Fruit fly (Drosophila melanogaster) whole organism, embryonic: ENCODE data around the gene CG40045.

ENCODE experiments used
- BEAF-32 ChIP-seq: fragments of 200-800 bp; sonication (Bioruptor generic); optimal IDR thresholded peaks from 3 replicates; lab custom pipeline; 2017; ENCODE audit warnings: missing biosample characterization, missing genetic modification characterization, mild to moderate bottlenecking, moderate library complexity, missing genetic modification reagents
- Bdp1 ChIP-seq: fragments of 200-800 bp; sonication (Bioruptor generic); optimal IDR thresholded peaks from 3 replicates; lab custom pipeline; 2016; ENCODE audit warnings: missing biosample characterization, missing genetic modification characterization
- CG10274 ChIP-seq: fragments of 200-800 bp; sonication (Bioruptor generic); optimal IDR thresholded peaks from 3 replicates; lab custom pipeline; 2017; ENCODE audit warnings: missing biosample characterization, mild to moderate bottlenecking, missing genetic modification characterization
- CG11696 ChIP-seq: fragments of 200-800 bp; sonication (Bioruptor generic); IDR thresholded peaks from 2 replicates; pipeline ENCODE4 v1.3.6; 2022; ENCODE audit warnings: missing biosample characterization, missing genetic modification characterization
- CG1233 ChIP-seq: fragments of 200-800 bp; sonication (Bioruptor generic); optimal IDR thresholded peaks from 4 replicates; lab custom pipeline; 2018; ENCODE audit warnings: missing biosample characterization, mild to moderate bottlenecking, missing genetic modification characterization
- CG12659 ChIP-seq: fragments of 200-800 bp; sonication (Bioruptor generic); optimal IDR thresholded peaks from 3 replicates; lab custom pipeline; 2017; ENCODE audit warnings: mild to moderate bottlenecking, missing biosample characterization, missing genetic modification reagents, missing genetic modification characterization
- CG1647 ChIP-seq: fragments of 200-800 bp; sonication (Bioruptor generic); optimal IDR thresholded peaks from 3 replicates; lab custom pipeline; 2016; ENCODE audit warnings: missing biosample characterization, missing genetic modification characterization
- CG16863 ChIP-seq: fragments of 200-800 bp; sonication (Bioruptor generic); optimal IDR thresholded peaks from 3 replicates; lab custom pipeline; 2016; ENCODE audit warnings: missing biosample characterization, missing genetic modification characterization
- CG2875 ChIP-seq: fragments of 200-800 bp; sonication (Bioruptor generic); optimal IDR thresholded peaks from 2 replicates; lab custom pipeline; 2017; ENCODE audit warnings: missing biosample characterization, mild to moderate bottlenecking, missing genetic modification characterization, missing genetic modification reagents
- CG30020 ChIP-seq: fragments of 200-800 bp; optimal IDR thresholded peaks from 2 replicates; lab custom pipeline; 2019; ENCODE audit warnings: missing biosample characterization, mild to moderate bottlenecking, missing genetic modification characterization, moderate library complexity
- CG3407 ChIP-seq: fragments of 200-800 bp; sonication (Bioruptor generic); optimal IDR thresholded peaks from 2 replicates; lab custom pipeline; 2018; ENCODE audit warnings: missing biosample characterization, mild to moderate bottlenecking, missing genetic modification characterization
- CG3838 ChIP-seq: fragments of 200-800 bp; sonication (Bioruptor generic); optimal IDR thresholded peaks from 3 replicates; lab custom pipeline; 2016; ENCODE audit warnings: missing biosample characterization, missing genetic modification characterization
- CG4854 ChIP-seq: fragments of 200-800 bp; sonication (Bioruptor generic); optimal IDR thresholded peaks from 2 replicates; lab custom pipeline; 2016; ENCODE audit warnings: missing biosample characterization, missing genetic modification characterization, inconsistent platforms
- CG6683 ChIP-seq: fragments of 200-800 bp; sonication (Bioruptor generic); optimal IDR thresholded peaks from 2 replicates; lab custom pipeline; 2017; ENCODE audit warnings: missing biosample characterization, mild to moderate bottlenecking, missing genetic modification characterization, missing genetic modification reagents
- CG6854 ChIP-seq: fragments of 200-800 bp; sonication (Bioruptor generic); optimal IDR thresholded peaks from 3 replicates; lab custom pipeline; 2017; ENCODE audit warnings: missing biosample characterization, mild to moderate bottlenecking, missing genetic modification characterization
- CG9727 ChIP-seq: fragments of 200-800 bp; sonication (Bioruptor generic); optimal IDR thresholded peaks from 3 replicates; lab custom pipeline; 2017; ENCODE audit warnings: missing biosample characterization, mild to moderate bottlenecking, missing genetic modification characterization
- CG9932 ChIP-seq: fragments of 200-800 bp; sonication (Bioruptor generic); IDR thresholded peaks from 2 replicates; pipeline ENCODE4 v1.3.6; 2022; ENCODE audit warnings: missing biosample characterization, missing genetic modification characterization
- CkIIα-i1 ChIP-seq: fragments of 200-800 bp; sonication (Bioruptor generic); IDR thresholded peaks from 2 replicates; pipeline ENCODE4 v1.3.6; 2022; ENCODE audit warnings: missing biosample characterization, missing genetic modification characterization
- Drgx ChIP-seq: fragments of 200-800 bp; sonication (Bioruptor generic); IDR thresholded peaks from 2 replicates; pipeline ENCODE4 v1.3.6; 2022; ENCODE audit warnings: missing biosample characterization, missing genetic modification characterization
- Fer2 ChIP-seq: fragments of 200-800 bp; sonication (Bioruptor generic); optimal IDR thresholded peaks from 2 replicates; lab custom pipeline; 2018; ENCODE audit warnings: missing biosample characterization, mild to moderate bottlenecking, missing genetic modification characterization, moderate library complexity
- Hand ChIP-seq: fragments of 200-800 bp; sonication (Bioruptor generic); optimal IDR thresholded peaks from 2 replicates; lab custom pipeline; 2017; ENCODE audit warnings: mild to moderate bottlenecking, missing biosample characterization, missing genetic modification reagents, missing genetic modification characterization
- Hsf ChIP-seq: fragments of 200-800 bp; sonication (Bioruptor generic); optimal IDR thresholded peaks from 3 replicates; lab custom pipeline; 2016; ENCODE audit warnings: missing biosample characterization, missing genetic modification characterization
- Lhr ChIP-seq: fragments of 200-800 bp; sonication (Bioruptor generic); optimal IDR thresholded peaks from 3 replicates; lab custom pipeline; 2017; ENCODE audit warnings: mild to moderate bottlenecking, missing biosample characterization, missing genetic modification reagents, missing genetic modification characterization
- MTF-1 ChIP-seq: fragments of 200-800 bp; sonication (Bioruptor generic); optimal IDR thresholded peaks from 2 replicates; lab custom pipeline; 2018; ENCODE audit warnings: missing biosample characterization, mild to moderate bottlenecking, missing genetic modification characterization, borderline replicate concordance
- Mad ChIP-seq: fragments of 200-800 bp; sonication (Bioruptor generic); optimal IDR thresholded peaks from 2 replicates; lab custom pipeline; 2016; ENCODE audit warnings: missing biosample characterization, missing genetic modification characterization
- Max ChIP-seq: fragments of 200-800 bp; sonication (Bioruptor generic); optimal IDR thresholded peaks from 2 replicates; lab custom pipeline; 2016; ENCODE audit warnings: missing biosample characterization, mild to moderate bottlenecking, missing genetic modification characterization
- Meics ChIP-seq: fragments of 200-800 bp; sonication (Bioruptor generic); optimal IDR thresholded peaks from 2 replicates; lab custom pipeline; 2017; ENCODE audit warnings: missing biosample characterization, mild to moderate bottlenecking, missing genetic modification characterization
- NFAT ChIP-seq: fragments of 200-800 bp; sonication (Bioruptor generic); IDR thresholded peaks from 2 replicates; pipeline ENCODE4 v1.3.6; 2022; ENCODE audit warnings: missing biosample characterization, missing genetic modification characterization
- Ravus ChIP-seq: fragments of 200-800 bp; sonication (Bioruptor generic); IDR thresholded peaks from 2 replicates; pipeline ENCODE4 v1.3.6; 2022; ENCODE audit warnings: missing biosample characterization, missing genetic modification characterization
- Side ChIP-seq: fragments of 200-800 bp; sonication (Bioruptor generic); optimal IDR thresholded peaks from 2 replicates; lab custom pipeline; 2016; ENCODE audit warnings: missing biosample characterization, missing genetic modification characterization
- aop ChIP-seq: fragments of 200-800 bp; sonication (Bioruptor generic); IDR thresholded peaks from 2 replicates; pipeline ENCODE4 v1.3.6; 2022; ENCODE audit warnings: missing biosample characterization, missing genetic modification characterization
- btn ChIP-seq: fragments of 200-800 bp; sonication (Bioruptor generic); optimal IDR thresholded peaks from 2 replicates; lab custom pipeline; 2016; ENCODE audit warnings: missing biosample characterization, missing genetic modification characterization
- ci ChIP-seq: fragments of 200-800 bp; sonication (Bioruptor generic); IDR thresholded peaks from 3 replicates; pipeline ENCODE4 v1.3.6; 2022; ENCODE audit warnings: missing biosample characterization, missing genetic modification characterization
- corto ChIP-seq: fragments of 200-800 bp; sonication (Bioruptor generic); optimal IDR thresholded peaks from 2 replicates; lab custom pipeline; 2016; ENCODE audit warnings: missing biosample characterization, mild to moderate bottlenecking, missing genetic modification characterization, moderate library complexity
- dan ChIP-seq: fragments of 200-800 bp; sonication (Bioruptor generic); IDR thresholded peaks from 2 replicates; pipeline ENCODE4 v1.3.6; 2022; ENCODE audit warnings: missing biosample characterization, missing genetic modification characterization
- danr ChIP-seq: fragments of 200-800 bp; sonication (Bioruptor generic); IDR thresholded peaks from 2 replicates; pipeline ENCODE4 v1.3.6; 2022; ENCODE audit warnings: missing biosample characterization, missing genetic modification characterization
- emc ChIP-seq: fragments of 200-800 bp; sonication (Bioruptor generic); optimal IDR thresholded peaks from 2 replicates; lab custom pipeline; 2016; ENCODE audit warnings: missing biosample characterization, missing genetic modification characterization
- eve ChIP-seq, 2 experiments: fragments of >200 bp; optimal IDR thresholded peaks; 2 replicates each; lab custom pipeline; 2017; ENCODE audit warnings: missing biosample characterization in 2 of 2, missing genetic modification characterization in 2 of 2
- her ChIP-seq: fragments of 200-800 bp; sonication (Bioruptor generic); optimal IDR thresholded peaks from 2 replicates; lab custom pipeline; 2016; ENCODE audit warnings: missing biosample characterization, missing genetic modification characterization
- hkb ChIP-seq, 2 experiments: fragments of 200-800 bp in 1 of 2; fragments of >200 bp in 1 of 2; sonication (Bioruptor generic) in 1 of 2; IDR thresholded peaks in 1 of 2; optimal IDR thresholded peaks in 1 of 2; 2 replicates each; pipeline versions ENCODE4 v1.3.6 to Lab custom; 2017 to 2022; ENCODE audit warnings: missing biosample characterization in 1 of 2, missing genetic modification characterization in 1 of 2
- jing ChIP-seq: fragments of 200-800 bp; sonication (Bioruptor generic); optimal IDR thresholded peaks from 2 replicates; lab custom pipeline; 2018; ENCODE audit warnings: missing biosample characterization, mild to moderate bottlenecking, missing genetic modification characterization
- jumu ChIP-seq: fragments of 200-800 bp; sonication (Bioruptor generic); optimal IDR thresholded peaks from 3 replicates; lab custom pipeline; 2016; ENCODE audit warnings: missing biosample characterization, missing genetic modification characterization
- lab ChIP-seq: fragments of 200-800 bp; sonication (Bioruptor generic); optimal IDR thresholded peaks from 3 replicates; lab custom pipeline; 2017; ENCODE audit warnings: missing biosample characterization, missing genetic modification characterization, mild to moderate bottlenecking, moderate library complexity, missing genetic modification reagents
- org-1 ChIP-seq: fragments of 200-800 bp; sonication (Bioruptor generic); optimal IDR thresholded peaks from 2 replicates; lab custom pipeline; 2017; ENCODE audit warnings: missing biosample characterization, missing genetic modification characterization
- p53 ChIP-seq: fragments of 200-800 bp; sonication (Bioruptor generic); optimal IDR thresholded peaks from 2 replicates; lab custom pipeline; 2016; ENCODE audit warnings: missing biosample characterization, missing genetic modification characterization
- peb ChIP-seq: fragments of 200-800 bp; sonication (Bioruptor generic); IDR thresholded peaks from 2 replicates; pipeline ENCODE4 v1.3.6; 2022; ENCODE audit warnings: missing biosample characterization, missing genetic modification characterization
- tin ChIP-seq: fragments of 200-800 bp; sonication (Bioruptor generic); optimal IDR thresholded peaks from 3 replicates; lab custom pipeline; 2016; ENCODE audit warnings: missing biosample characterization, missing genetic modification characterization
- ttk ChIP-seq: fragments of 200-800 bp; sonication (Bioruptor generic); IDR thresholded peaks from 2 replicates; pipeline ENCODE4 v2.1.2; 2022; ENCODE audit warnings: missing biosample characterization, missing genetic modification characterization
- tx ChIP-seq: fragments of 200-800 bp; sonication (Bioruptor generic); optimal IDR thresholded peaks from 2 replicates; lab custom pipeline; 2016; ENCODE audit warnings: missing biosample characterization, missing genetic modification characterization
- wdn ChIP-seq: fragments of 200-800 bp; sonication (Bioruptor generic); IDR thresholded peaks from 2 replicates; pipeline ENCODE4 v1.3.6; 2022; ENCODE audit warnings: missing biosample characterization, missing genetic modification characterization
- yki ChIP-seq: fragments of >200 bp; optimal IDR thresholded peaks from 3 replicates; lab custom pipeline; 2018

The CG40045 gene

DNA sequence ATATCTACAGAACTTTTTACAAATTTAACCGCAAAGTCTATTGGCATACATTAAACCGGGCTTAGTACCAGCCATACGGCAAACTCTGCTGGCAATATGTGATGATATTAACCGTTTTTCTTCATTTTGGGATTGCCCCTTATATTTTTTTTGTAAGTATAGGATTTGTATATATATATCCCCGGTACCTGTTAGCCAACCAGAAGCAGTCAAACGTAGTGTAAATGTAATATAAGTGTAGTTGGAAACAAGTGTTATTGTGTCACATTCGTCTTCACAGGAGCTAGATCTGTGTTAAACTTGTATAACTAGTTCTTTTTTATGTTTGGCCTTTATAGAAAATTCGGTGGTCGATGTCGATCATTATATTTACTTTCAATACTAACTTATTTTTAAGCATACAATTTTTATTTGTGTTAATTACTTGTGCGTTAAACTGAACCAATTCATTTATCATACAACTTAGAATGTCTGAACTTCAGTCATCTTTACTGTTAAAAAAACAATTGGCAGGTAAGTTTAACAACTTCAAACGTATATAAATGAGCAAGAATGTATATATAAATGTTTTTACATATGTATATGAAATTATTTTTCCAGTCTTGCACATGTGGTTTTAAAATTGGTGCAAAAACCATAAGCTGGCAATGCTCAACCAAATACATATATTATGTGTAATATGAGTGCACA, at the start of gene CG40045 (continued):
- no peak for TF ChIP-seq hkb (optimal IDR thresholded peaks at IDR 0.05; lab: Kevin White, UChicago)
- no peak for TF ChIP-seq hkb (GFP tag; IDR thresholded peaks at IDR 0.05; lab: Robert Waterston, UW)
- no peak for TF ChIP-seq lab (GFP tag; lab: Kevin White, UChicago)
- no peak for TF ChIP-seq Fer2 (tag; lab: Kevin White, UChicago)
- no peak for TF ChIP-seq her (GFP tag; lab: Kevin White, UChicago)
- no peak for TF ChIP-seq CG6683
- no peak for TF ChIP-seq aop (GFP tag; lab: Robert Waterston, UW)
- TF ChIP-seq CG30020 (tag; lab: Kevin White, UChicago): peak; percentile 100
- TF ChIP-seq CG3407 (GFP tag; lab: Kevin White, UChicago): no peak
- no peak for TF ChIP-seq tin (GFP tag; lab: Kevin White, UChicago)
- TF ChIP-seq wdn (GFP tag; lab: Robert Waterston, UW): no peak
- no peak for TF ChIP-seq ci (GFP tag; lab: Robert Waterston, UW)
- no peak for TF ChIP-seq CG1647 (GFP tag; lab: Kevin White, UChicago)
- no peak for TF ChIP-seq tx (GFP tag; lab: Kevin White, UChicago)
- TF ChIP-seq CG11696 (GFP tag; lab: Robert Waterston, UW): no peak
- TF ChIP-seq Lhr (GFP tag; lab: Kevin White, UChicago): peak; percentile 94
- no peak for TF ChIP-seq CG16863
- no peak for TF ChIP-seq org-1
- TF ChIP-seq CG4854: no peak
- TF ChIP-seq CG12659 (GFP tag; lab: Kevin White, UChicago): peak; percentile 53
- no peak for TF ChIP-seq Drgx (GFP tag; lab: Robert Waterston, UW)
- TF ChIP-seq jumu (GFP tag; lab: Kevin White, UChicago): no peak
- no peak for TF ChIP-seq CG1233 (GFP tag; lab: Kevin White, UChicago)
- TF ChIP-seq CG9932 (GFP tag; lab: Robert Waterston, UW): no peak
- TF ChIP-seq CG10274 (GFP tag; lab: Kevin White, UChicago): no peak
- no peak for TF ChIP-seq btn
- no peak for TF ChIP-seq CG9727 (GFP tag; lab: Kevin White, UChicago)
- TF ChIP-seq Hsf (GFP tag; lab: Kevin White, UChicago): no peak
- TF ChIP-seq BEAF-32: peak; percentile 30
- no peak for TF ChIP-seq Side (GFP tag; lab: Kevin White, UChicago)
- no peak for TF ChIP-seq Max (GFP tag; lab: Kevin White, UChicago)
- no peak for TF ChIP-seq ttk (GFP tag; lab: Robert Waterston, UW)
- TF ChIP-seq dan (GFP tag; lab: Robert Waterston, UW): no peak
- no peak for TF ChIP-seq yki (lab: Kevin White, UChicago)
- no peak for TF ChIP-seq peb (GFP tag; lab: Robert Waterston, UW)
- no peak for TF ChIP-seq Bdp1
- TF ChIP-seq Mad (GFP tag; lab: Kevin White, UChicago): no peak
- TF ChIP-seq MTF-1: no peak
- no peak for TF ChIP-seq jing (GFP tag; lab: Kevin White, UChicago)
- TF ChIP-seq NFAT (GFP tag; lab: Robert Waterston, UW): no peak
- TF ChIP-seq Hand (GFP tag; lab: Kevin White, UChicago): no peak
- no peak for TF ChIP-seq emc (GFP tag; lab: Kevin White, UChicago)
- TF ChIP-seq danr (GFP tag; lab: Robert Waterston, UW): no peak
- no peak for TF ChIP-seq CG6854 (GFP tag; lab: Kevin White, UChicago)
- TF ChIP-seq corto (GFP tag; lab: Kevin White, UChicago): no peak
- no peak for TF ChIP-seq p53
- no peak for TF ChIP-seq CG2875 (GFP tag; lab: Kevin White, UChicago)
- no peak for TF ChIP-seq CkIIα-i1 (GFP tag; lab: Robert Waterston, UW)
- no peak for TF ChIP-seq Meics (GFP tag; lab: Kevin White, UChicago)
- TF ChIP-seq eve (GFP tag; optimal IDR thresholded peaks at IDR 0.05; lab: Kevin White, UChicago): no peak
- TF ChIP-seq CG3838: no peak
- no peak for TF ChIP-seq Ravus (GFP tag; lab: Robert Waterston, UW)
